Fruit fly (Drosophila melanogaster): ENCODE data around the gene tll.

tll gene

dm6 chr3R:30813903-30814339 is 38.2 kb upstream of the tll start (continued):
- peak; percentile 79; the same call in 1 of the 2 replicates for TF ChIP-seq ara (GFP tag; IDR thresholded peaks at IDR 0.05)
- peak; percentile 85 for TF ChIP-seq ase (GFP tag; IDR thresholded peaks at IDR 0.05)
- peak; percentile 83 for TF ChIP-seq CG4854 (GFP tag; optimal IDR thresholded peaks at IDR 0.05)
- TF ChIP-seq CG12659 (GFP tag; optimal IDR thresholded peaks at IDR 0.05) = peak; percentile 78
- TF ChIP-seq Usf (GFP tag; optimal IDR thresholded peaks at IDR 0.05) = no peak
- TF ChIP-seq CG9932 (GFP tag; IDR thresholded peaks at IDR 0.05) = peak; percentile 66
- TF ChIP-seq CG6813 (GFP tag; optimal IDR thresholded peaks at IDR 0.05) = peak; percentile 79
- peak; percentile 45 for TF ChIP-seq twi (tag; optimal IDR thresholded peaks at IDR 0.05)
- peak; percentile 78 for TF ChIP-seq CG11093 (GFP tag; IDR thresholded peaks at IDR 0.05)
- peak; percentile 59 for TF ChIP-seq cato (GFP tag; optimal IDR thresholded peaks at IDR 0.05; ENCODE audit: borderline replicate concordance)
- no peak for TF ChIP-seq insv (GFP tag; optimal IDR thresholded peaks at IDR 0.05)
- peak; percentile 79 for TF ChIP-seq CG32532 (GFP tag; IDR thresholded peaks at IDR 0.05)
- TF ChIP-seq CG14965 (GFP tag; optimal IDR thresholded peaks at IDR 0.05; ENCODE audit: borderline replicate concordance) = peak; percentile 56
- TF ChIP-seq CG17802 (tag; optimal IDR thresholded peaks at IDR 0.05) = peak; percentile 67
- TF ChIP-seq caup (GFP tag; optimal IDR thresholded peaks at IDR 0.05; ENCODE audit: severe bottlenecking) = peak; percentile 76
- peak; percentile 76 for TF ChIP-seq CG3847 (GFP tag; IDR thresholded peaks at IDR 0.05)
- no peak for TF ChIP-seq nom (GFP tag; optimal IDR thresholded peaks at IDR 0.05)
- TF ChIP-seq lov (optimal IDR thresholded peaks at IDR 0.05) = no peak
- TF ChIP-seq lov (GFP tag; IDR thresholded peaks at IDR 0.05) = peak; percentile 79; the same call in 1 of the 3 replicates
- peak; percentile 91 for TF ChIP-seq CG18262 (tag; optimal IDR thresholded peaks at IDR 0.05)
- TF ChIP-seq CG8478 (optimal IDR thresholded peaks at IDR 0.05) = no peak
- peak; percentile 56 for TF ChIP-seq vfl (GFP tag; optimal IDR thresholded peaks at IDR 0.05)
- TF ChIP-seq CG5953 (GFP tag; IDR thresholded peaks at IDR 0.05) = peak; percentile 64
- TF ChIP-seq CG9609 (GFP tag; optimal IDR thresholded peaks at IDR 0.05) = peak; percentile 75
- TF ChIP-seq chn (GFP tag; optimal IDR thresholded peaks at IDR 0.05) = peak; percentile 74
- TF ChIP-seq sd (tag; optimal IDR thresholded peaks at IDR 0.05) = peak; percentile 63
- TF ChIP-seq phol (tag; optimal IDR thresholded peaks at IDR 0.05) = peak; percentile 90
- TF ChIP-seq Ets65A (GFP tag) = peak; percentile 92
- peak; percentile 86 for TF ChIP-seq kni (GFP tag; optimal IDR thresholded peaks at IDR 0.05)
- TF ChIP-seq CG18764 (GFP tag; optimal IDR thresholded peaks at IDR 0.05) = peak; percentile 79
- TF ChIP-seq Dbx (GFP tag; IDR thresholded peaks at IDR 0.05) = peak; percentile 76; the same call in 2 of the 3 replicates
- TF ChIP-seq CG9215 (GFP tag; IDR thresholded peaks at IDR 0.05) = peak; percentile 71
- TF ChIP-seq CG7745 (tag; optimal IDR thresholded peaks at IDR 0.05) = peak; percentile 25
- TF ChIP-seq ash1 (GFP tag; optimal IDR thresholded peaks at IDR 0.05) = no peak
- no peak for TF ChIP-seq Adf1 (GFP tag; IDR thresholded peaks at IDR 0.05)
- TF ChIP-seq Max (GFP tag; optimal IDR thresholded peaks at IDR 0.05) = peak; percentile 64
- TF ChIP-seq zfh2 (GFP tag; optimal IDR thresholded peaks at IDR 0.05) = peak; percentile 26
- peak; percentile 38; the same call in 1 of the 2 replicates for TF ChIP-seq Taf1 (GFP tag; IDR thresholded peaks at IDR 0.05)
- no peak for TF ChIP-seq Doc3 (GFP tag; IDR thresholded peaks at IDR 0.05; ENCODE audit: partially characterized antibody)
- TF ChIP-seq kah (GFP tag; optimal IDR thresholded peaks at IDR 0.05) = peak; percentile 79
- TF ChIP-seq CG14860 (GFP tag; IDR thresholded peaks at IDR 0.05; ENCODE audit: partially characterized antibody) = no peak
- peak; percentile 86 for TF ChIP-seq Oli (tag; optimal IDR thresholded peaks at IDR 0.05)
- TF ChIP-seq Lpt (GFP tag; optimal IDR thresholded peaks at IDR 0.05) = no peak
- peak; percentile 62 for TF ChIP-seq CG31388 (GFP tag; optimal IDR thresholded peaks at IDR 0.05)
- peak; percentile 88 for TF ChIP-seq Camta (GFP tag; optimal IDR thresholded peaks at IDR 0.05)
- peak; percentile 53; the same call in 1 of the 2 replicates for TF ChIP-seq Lim3 (GFP tag; IDR thresholded peaks at IDR 0.05)
- TF ChIP-seq Kr (GFP tag; optimal IDR thresholded peaks at IDR 0.05) = no peak
- peak; percentile 31 for TF ChIP-seq grn (GFP tag; optimal IDR thresholded peaks at IDR 0.05)
- TF ChIP-seq ssp (GFP tag; IDR thresholded peaks at IDR 0.05) = peak; percentile 68
- peak; percentile 62; the same call in 1 of the 3 replicates for TF ChIP-seq sr (GFP tag; IDR thresholded peaks at IDR 0.05)
- peak; percentile 85 for TF ChIP-seq bcd (GFP tag; optimal IDR thresholded peaks at IDR 0.05)
